Worm (Caenorhabditis elegans): ENCODE measurements around the gene C06E1.7.
A peak's percentile ranks its signal among the peaks of the same experiment; 100 is the strongest.

C06E1.7 gene

DNA sequence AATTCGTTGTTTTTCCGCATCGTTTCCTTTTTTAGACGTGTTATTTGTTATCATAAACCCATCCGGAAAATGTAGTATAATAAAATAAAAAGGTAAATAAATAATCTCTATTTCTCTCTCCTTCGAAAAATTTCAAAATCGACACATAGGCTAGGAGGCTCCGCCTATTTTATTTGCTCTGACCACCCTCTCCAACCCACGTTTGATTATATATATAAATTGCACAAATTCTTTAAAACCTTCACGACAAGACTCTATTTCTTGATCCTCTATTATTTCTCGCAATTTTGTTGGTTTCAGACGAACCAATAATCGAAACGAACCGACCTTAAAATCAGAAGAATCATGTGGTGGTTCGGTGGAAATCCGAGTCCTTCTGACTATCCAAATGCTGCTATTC is 12.7 kb downstream of the C06E1.7 start, which contains the start of gene doxa-1:
Gene doxa-1 (plus strand): TSS at position 301 of the 400 bp plus-strand sequence.
- peak; percentile 11 for TF ChIP-seq aha-1 (tag)
- peak in 1 of 2 experiments; percentile 87 for TF ChIP-seq unc-62 (GFP tag; optimal IDR thresholded peaks at IDR 0.05 in 1 of 2)
- TF ChIP-seq unc-62 (tag; optimal IDR thresholded peaks at IDR 0.05) = no peak
- TF ChIP-seq lin-29 (GFP tag; IDR thresholded peaks at IDR 0.05) = no peak
- no peak for TF ChIP-seq ztf-11 (tag; optimal IDR thresholded peaks at IDR 0.05)

DNA sequence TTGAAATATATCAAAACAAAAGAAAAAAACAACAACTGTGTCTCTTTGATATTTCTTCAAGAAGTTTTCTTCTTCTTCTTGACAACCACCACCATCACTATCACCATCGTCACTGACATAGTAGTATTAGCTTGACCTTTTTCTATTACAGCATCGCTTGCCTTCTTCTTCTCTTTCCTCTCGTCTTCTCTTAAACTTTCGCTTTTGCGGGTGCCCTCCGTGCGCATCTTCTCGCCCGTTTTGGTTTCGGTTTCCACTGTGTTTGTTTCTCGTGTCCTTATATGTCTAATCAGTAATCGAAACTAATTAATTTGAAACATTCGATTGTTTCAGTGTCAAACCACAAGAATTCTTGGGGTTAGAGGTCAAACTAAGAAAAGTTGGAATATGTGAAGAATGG is 14.2 kb downstream of the C06E1.7 start:
- TF ChIP-seq set-16 (GFP tag; IDR thresholded peaks at IDR 0.05) (no peak), ctbp-1 (GFP tag; IDR thresholded peaks at IDR 0.05) (0 out of 2 replicates have a peak, but pooled peaks have one; percentile 36), madf-5 (GFP tag; IDR thresholded peaks at IDR 0.05) (no peak), aha-1 (tag) (peak; percentile 93), lir-3 (tag; optimal IDR thresholded peaks at IDR 0.05) (no peak), mxl-3 (GFP tag; optimal IDR thresholded peaks at IDR 0.05) (no peak)

DNA sequence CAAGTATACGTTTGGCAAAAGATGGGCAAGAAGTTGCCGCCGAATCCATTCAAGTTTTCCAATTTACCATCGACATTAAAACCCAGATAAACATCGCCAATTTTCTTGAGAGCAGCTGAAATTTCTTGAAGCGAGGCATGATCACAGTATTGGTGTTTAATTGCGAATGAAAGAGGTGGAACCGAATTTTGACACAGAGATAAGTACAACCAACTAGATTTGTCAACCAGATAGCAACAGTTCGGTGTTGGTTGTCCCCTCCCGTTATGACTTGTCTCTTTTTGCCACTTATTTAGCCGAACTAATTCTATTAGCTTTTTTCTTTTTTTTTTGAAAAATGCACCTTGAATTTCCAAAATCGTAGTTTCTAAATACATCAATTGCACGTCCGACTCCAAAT is 15.1 kb downstream of the C06E1.7 start:
- no peak for TF ChIP-seq nhr-42 (GFP tag; IDR thresholded peaks at IDR 0.05)
- peak in 1 of 2 experiments; percentile 83 for TF ChIP-seq unc-62 (GFP tag; optimal IDR thresholded peaks at IDR 0.05 in 1 of 2)
- TF ChIP-seq unc-62 (tag; optimal IDR thresholded peaks at IDR 0.05) = no peak
- TF ChIP-seq aha-1 (tag) = peak; percentile 5

DNA sequence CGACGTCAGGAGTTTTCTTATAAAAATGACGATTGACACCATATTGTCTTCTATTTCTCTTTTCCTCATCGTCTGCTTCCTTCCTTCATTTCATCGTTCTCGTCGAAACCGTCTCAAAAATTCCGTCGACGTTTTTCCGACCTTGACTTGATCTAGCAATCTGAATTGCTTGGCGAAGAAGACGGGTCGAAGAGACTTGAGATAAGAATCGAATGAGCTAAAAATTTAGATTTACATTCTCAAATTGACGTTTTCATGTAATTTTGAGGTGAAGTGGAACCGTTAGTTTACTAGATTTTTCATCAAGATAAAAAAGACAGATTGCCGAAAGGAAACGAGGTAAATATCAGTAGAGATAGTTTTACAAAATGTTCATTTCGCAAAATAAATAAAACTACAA is 16.0 kb downstream of the C06E1.7 start:
- no peak for TF ChIP-seq zip-2 (tag; optimal IDR thresholded peaks at IDR 0.05)
- TF ChIP-seq rbr-2 (tag; optimal IDR thresholded peaks at IDR 0.05) = no peak
- TF ChIP-seq spr-1 (tag; optimal IDR thresholded peaks at IDR 0.05) = no peak
- TF ChIP-seq fos-1 (tag; optimal IDR thresholded peaks at IDR 0.05) = no peak
- TF ChIP-seq egl-27 (tag; optimal IDR thresholded peaks at IDR 0.05) = no peak
- no peak for TF ChIP-seq arid-1 (GFP tag; conservative IDR thresholded peaks at IDR 0.05)
- TF ChIP-seq vab-7 (GFP tag; IDR thresholded peaks at IDR 0.05) = no peak
- TF ChIP-seq F44E2.7 (GFP tag; IDR thresholded peaks at IDR 0.05) = no peak
- no peak for TF ChIP-seq egl-43 (GFP tag; IDR thresholded peaks at IDR 0.05)
- TF ChIP-seq nhr-6 (tag; optimal IDR thresholded peaks at IDR 0.05) = no peak
- TF ChIP-seq mes-2 (tag; optimal IDR thresholded peaks at IDR 0.05; ENCODE audit: poor library complexity, severe bottlenecking) = no peak
- TF ChIP-seq lin-39 (tag; optimal IDR thresholded peaks at IDR 0.05) = no peak
- TF ChIP-seq nhr-237 (tag; optimal IDR thresholded peaks at IDR 0.05) = no peak
- no peak for TF ChIP-seq mep-1 (tag; optimal IDR thresholded peaks at IDR 0.05)
- no peak for TF ChIP-seq ztf-7 (tag; optimal IDR thresholded peaks at IDR 0.05)

DNA sequence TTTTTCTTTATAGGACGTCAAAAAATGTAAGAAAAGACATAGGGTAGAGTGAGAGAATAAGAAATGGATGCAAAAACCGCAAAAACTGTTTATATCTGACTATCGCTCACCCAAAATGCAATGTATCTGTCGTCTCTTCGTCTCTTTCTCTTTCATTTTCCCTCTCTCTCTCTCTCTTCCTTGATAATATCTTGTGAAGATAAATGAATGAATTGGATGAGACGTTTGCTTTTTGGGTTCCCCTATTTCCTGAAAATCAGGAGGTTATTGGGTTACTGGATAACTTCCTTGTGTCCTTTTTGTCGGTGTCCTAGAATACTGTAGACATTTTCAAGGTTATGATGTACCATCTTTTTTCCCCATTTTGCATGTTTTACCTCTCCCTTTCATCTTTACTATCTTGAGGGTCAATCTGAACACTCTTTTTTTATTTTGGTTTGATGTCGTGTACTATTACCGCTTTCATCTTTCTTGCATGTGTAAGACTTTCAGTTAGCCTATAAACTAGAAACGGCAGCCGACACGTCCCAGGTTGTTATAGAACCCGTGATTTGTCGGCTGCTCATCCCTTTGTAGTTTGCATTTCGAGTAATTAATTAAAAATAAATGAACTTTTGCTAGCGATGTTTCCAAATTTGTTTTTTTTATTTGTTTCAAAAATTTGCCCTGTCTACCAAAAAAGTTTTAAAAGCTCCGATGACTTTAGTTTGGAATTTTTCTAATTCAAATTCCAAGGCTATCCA is 18.0 kb downstream of the C06E1.7 start:
- TF ChIP-seq nhr-76 (tag; optimal IDR thresholded peaks at IDR 0.05) (no peak), dmd-8 (GFP tag; IDR thresholded peaks at IDR 0.05) (no peak), fos-1 (tag; optimal IDR thresholded peaks at IDR 0.05) (no peak), rbr-2 (tag; optimal IDR thresholded peaks at IDR 0.05) (no peak), mxl-2 (GFP tag; conservative IDR thresholded peaks at IDR 0.05) (no peak), lim-7 (GFP tag; IDR thresholded peaks at IDR 0.05) (no peak), dpl-1 (GFP tag; optimal IDR thresholded peaks at IDR 0.05) (no peak), unc-62 (GFP tag; optimal IDR thresholded peaks at IDR 0.05 in 1 of 2) (peak in 1 of 2 experiments; percentile 72), unc-62 (tag; optimal IDR thresholded peaks at IDR 0.05) (no peak), daf-12 (tag; optimal IDR thresholded peaks at IDR 0.05) (no peak), ama-1 (optimal IDR thresholded peaks at IDR 0.05) (no peak), nhr-28 (tag; optimal IDR thresholded peaks at IDR 0.05) (peak; percentile 15), ceh-62 (tag; optimal IDR thresholded peaks at IDR 0.05) (no peak), aha-1 (tag) (peak; percentile 67), nhr-11 (tag; optimal IDR thresholded peaks at IDR 0.05) (no peak), mdl-1 (tag; optimal IDR thresholded peaks at IDR 0.05) (no peak)

All from whole organism, L4 larva.